Fruit fly (Drosophila melanogaster) whole organism, embryonic: ENCODE data around the gene CG7006.
A peak's percentile ranks its signal among the peaks of the same experiment; 100 is the strongest.

Source experiments
- ATbp ChIP-seq: fragments of 200-800 bp; sonication (Bioruptor generic); optimal IDR thresholded peaks from 2 replicates; lab custom pipeline; 2017; ENCODE audit warnings: missing biosample characterization, mild to moderate bottlenecking, missing genetic modification characterization, missing genetic modification reagents
- Abd-B ChIP-seq: fragments of 200-800 bp; sonication (Bioruptor generic); optimal IDR thresholded peaks from 2 replicates; lab custom pipeline; 2018; ENCODE audit warnings: missing biosample characterization, mild to moderate bottlenecking, missing genetic modification characterization, moderate library complexity
- CG10321 ChIP-seq: fragments of 200-800 bp; sonication (Bioruptor generic); IDR thresholded peaks from 2 replicates; pipeline ENCODE4 v1.3.6; 2022; ENCODE audit warnings: missing biosample characterization, missing genetic modification characterization
- CG15479 ChIP-seq: fragments of 200-800 bp; sonication (Bioruptor generic); optimal IDR thresholded peaks from 3 replicates; lab custom pipeline; 2019; ENCODE audit warnings: missing biosample characterization, mild to moderate bottlenecking, missing genetic modification characterization, moderate library complexity
- CG2678 ChIP-seq: fragments of 200-800 bp; sonication (Bioruptor generic); optimal IDR thresholded peaks from 3 replicates; lab custom pipeline; 2019; ENCODE audit warnings: missing biosample characterization, mild to moderate bottlenecking, missing genetic modification characterization, moderate library complexity
- CG2875 ChIP-seq: fragments of 200-800 bp; sonication (Bioruptor generic); optimal IDR thresholded peaks from 2 replicates; lab custom pipeline; 2017; ENCODE audit warnings: missing biosample characterization, mild to moderate bottlenecking, missing genetic modification characterization, missing genetic modification reagents
- CG30020 ChIP-seq: fragments of 200-800 bp; optimal IDR thresholded peaks from 2 replicates; lab custom pipeline; 2019; ENCODE audit warnings: missing biosample characterization, mild to moderate bottlenecking, missing genetic modification characterization, moderate library complexity
- CG43689 ChIP-seq: fragments of 200-800 bp; sonication (Bioruptor generic); IDR thresholded peaks from 2 replicates; pipeline ENCODE4 v1.3.6; 2022; ENCODE audit warnings: missing biosample characterization, missing genetic modification characterization
- CG6683 ChIP-seq: fragments of 200-800 bp; sonication (Bioruptor generic); optimal IDR thresholded peaks from 2 replicates; lab custom pipeline; 2017; ENCODE audit warnings: missing biosample characterization, mild to moderate bottlenecking, missing genetic modification characterization, missing genetic modification reagents
- CG9215 ChIP-seq: fragments of 200-800 bp; sonication (Bioruptor generic); IDR thresholded peaks from 2 replicates; pipeline ENCODE4 v1.3.6; 2022; ENCODE audit warnings: missing biosample characterization, missing genetic modification characterization
- Dip3 ChIP-seq: fragments of 200-800 bp; sonication (Bioruptor generic); optimal IDR thresholded peaks from 3 replicates; lab custom pipeline; 2016; ENCODE audit warnings: missing biosample characterization, missing genetic modification characterization
- Hr78 ChIP-seq, 2 experiments: fragments of 200-800 bp in 1 of 2; fragments of >200 bp in 1 of 2; sonication (Bioruptor generic) in 1 of 2; optimal IDR thresholded peaks; 2 replicates each; lab custom pipeline; 2017 to 2019; ENCODE audit warnings: missing biosample characterization in 2 of 2, missing genetic modification characterization in 2 of 2, mild to moderate bottlenecking in 1 of 2, moderate library complexity in 1 of 2
- MBD-R2 ChIP-seq: fragments of 200-800 bp; sonication (Bioruptor generic); IDR thresholded peaks from 2 replicates; pipeline ENCODE4 v1.3.6; 2022; ENCODE audit warnings: missing biosample characterization, missing genetic modification characterization
- NC2α ChIP-seq: fragments of 200-800 bp; sonication (Bioruptor generic); optimal IDR thresholded peaks from 2 replicates; lab custom pipeline; 2016; ENCODE audit warnings: missing biosample characterization, missing genetic modification characterization
- NFAT ChIP-seq: fragments of 200-800 bp; sonication (Bioruptor generic); IDR thresholded peaks from 2 replicates; pipeline ENCODE4 v1.3.6; 2022; ENCODE audit warnings: missing biosample characterization, missing genetic modification characterization
- Neu2 ChIP-seq: fragments of 200-800 bp; sonication (Bioruptor generic); optimal IDR thresholded peaks from 3 replicates; lab custom pipeline; 2016; ENCODE audit warnings: missing biosample characterization, missing genetic modification characterization, borderline replicate concordance
- Nf-YA ChIP-seq: fragments of 200-800 bp; sonication (Bioruptor generic); IDR thresholded peaks from 2 replicates; pipeline ENCODE4 v1.3.6; 2022; ENCODE audit warnings: missing biosample characterization, missing genetic modification characterization
- Oaz ChIP-seq: fragments of 200-800 bp; sonication (Bioruptor generic); IDR thresholded peaks from 2 replicates; pipeline ENCODE4 v1.3.6; 2022; ENCODE audit warnings: missing biosample characterization, missing genetic modification characterization
- Opbp ChIP-seq: fragments of 200-800 bp; sonication (Bioruptor generic); IDR thresholded peaks from 3 replicates; pipeline ENCODE4 v1.3.6; 2022; ENCODE audit warnings: missing biosample characterization, missing genetic modification characterization; ENCODE audit not compliant: partially characterized antibody
- Poxn ChIP-seq: fragments of 200-800 bp; sonication (Bioruptor generic); IDR thresholded peaks from 2 replicates; pipeline ENCODE4 v1.3.6; 2022; ENCODE audit warnings: missing biosample characterization, missing genetic modification characterization
- Six4 ChIP-seq: fragments of 200-800 bp; sonication (Bioruptor generic); optimal IDR thresholded peaks from 2 replicates; lab custom pipeline; 2016; ENCODE audit warnings: missing biosample characterization, missing genetic modification characterization
- Trl ChIP-seq, 3 experiments: fragments of >200 bp in 2 of 3; fragments of 200-800 bp in 1 of 3; sonication (Bioruptor generic) in 1 of 3; optimal IDR thresholded peaks; 2 replicates in 1 of 3; 3 replicates in 2 of 3; lab custom pipeline; 2016 to 2017; ENCODE audit warnings: missing biosample characterization in 1 of 3, missing genetic modification characterization in 1 of 3
- aop ChIP-seq: fragments of 200-800 bp; sonication (Bioruptor generic); IDR thresholded peaks from 2 replicates; pipeline ENCODE4 v1.3.6; 2022; ENCODE audit warnings: missing biosample characterization, missing genetic modification characterization
- ash1 ChIP-seq: fragments of 200-800 bp; sonication (Bioruptor generic); optimal IDR thresholded peaks from 2 replicates; lab custom pipeline; 2018; ENCODE audit warnings: missing biosample characterization, mild to moderate bottlenecking, missing genetic modification characterization
- ato ChIP-seq: fragments of 200-800 bp; sonication (Bioruptor generic); IDR thresholded peaks from 2 replicates; pipeline ENCODE4 v1.3.6; 2022; ENCODE audit warnings: missing biosample characterization, missing genetic modification characterization; ENCODE audit not compliant: partially characterized antibody
- bigmax ChIP-seq: fragments of 200-800 bp; sonication (Bioruptor generic); optimal IDR thresholded peaks from 2 replicates; lab custom pipeline; 2018; ENCODE audit warnings: missing biosample characterization, mild to moderate bottlenecking, missing genetic modification characterization
- cad ChIP-seq: fragments of >200 bp; optimal IDR thresholded peaks from 2 replicates; lab custom pipeline; 2017; ENCODE audit warnings: missing biosample characterization, missing genetic modification characterization
- caup ChIP-seq: fragments of 200-800 bp; sonication (Bioruptor generic); optimal IDR thresholded peaks from 3 replicates; lab custom pipeline; 2017; ENCODE audit warnings: missing biosample characterization, mild to moderate bottlenecking, missing genetic modification characterization, moderate library complexity; ENCODE audit not compliant: severe bottlenecking
- crc ChIP-seq: fragments of 200-800 bp; sonication (Bioruptor generic); optimal IDR thresholded peaks from 2 replicates; lab custom pipeline; 2016; ENCODE audit warnings: missing biosample characterization, missing genetic modification characterization
- crol ChIP-seq: fragments of 200-800 bp; sonication (Bioruptor generic); IDR thresholded peaks from 2 replicates; pipeline ENCODE4 v1.3.6; 2022; ENCODE audit warnings: missing biosample characterization, missing genetic modification characterization
- danr ChIP-seq: fragments of 200-800 bp; sonication (Bioruptor generic); IDR thresholded peaks from 2 replicates; pipeline ENCODE4 v1.3.6; 2022; ENCODE audit warnings: missing biosample characterization, missing genetic modification characterization
- ems ChIP-seq: fragments of 200-800 bp; sonication (Bioruptor generic); optimal IDR thresholded peaks from 3 replicates; lab custom pipeline; 2016; ENCODE audit warnings: missing biosample characterization, missing genetic modification characterization
- en ChIP-seq: fragments of 200-800 bp; sonication (Bioruptor generic); optimal IDR thresholded peaks from 2 replicates; lab custom pipeline; 2016; ENCODE audit warnings: missing biosample characterization, missing genetic modification characterization
- fd3F ChIP-seq: fragments of 200-800 bp; sonication (Bioruptor generic); optimal IDR thresholded peaks from 2 replicates; lab custom pipeline; 2018; ENCODE audit warnings: missing biosample characterization, mild to moderate bottlenecking, missing genetic modification characterization, moderate library complexity
- gem ChIP-seq: fragments of 200-800 bp; sonication (Bioruptor generic); optimal IDR thresholded peaks from 2 replicates; lab custom pipeline; 2019; ENCODE audit warnings: missing biosample characterization, mild to moderate bottlenecking, missing genetic modification characterization, moderate library complexity
- hbn ChIP-seq: fragments of 200-800 bp; sonication (Bioruptor generic); IDR thresholded peaks from 2 replicates; pipeline ENCODE4 v1.3.6; 2022; ENCODE audit warnings: missing biosample characterization, missing genetic modification characterization; ENCODE audit not compliant: partially characterized antibody
- kah ChIP-seq: fragments of 200-800 bp; sonication (Bioruptor generic); optimal IDR thresholded peaks from 2 replicates; lab custom pipeline; 2018; ENCODE audit warnings: missing biosample characterization, mild to moderate bottlenecking, missing genetic modification characterization
- lmd ChIP-seq: fragments of 200-800 bp; sonication (Bioruptor generic); IDR thresholded peaks from 2 replicates; pipeline ENCODE4 v1.3.6; 2022; ENCODE audit warnings: missing biosample characterization, missing genetic modification characterization
- nmo ChIP-seq: fragments of 200-800 bp; sonication (Bioruptor generic); optimal IDR thresholded peaks from 2 replicates; lab custom pipeline; 2018; ENCODE audit warnings: missing biosample characterization, mild to moderate bottlenecking, missing genetic modification characterization, moderate library complexity
- pb ChIP-seq: fragments of 200-800 bp; sonication (Bioruptor generic); optimal IDR thresholded peaks from 3 replicates; lab custom pipeline; 2016; ENCODE audit warnings: missing biosample characterization, missing genetic modification characterization
- pum ChIP-seq: fragments of 200-800 bp; sonication (Bioruptor generic); optimal IDR thresholded peaks from 2 replicates; lab custom pipeline; 2016; ENCODE audit warnings: missing biosample characterization, missing genetic modification characterization
- pzg ChIP-seq: fragments of 200-800 bp; sonication (Bioruptor generic); optimal IDR thresholded peaks from 3 replicates; lab custom pipeline; 2018; ENCODE audit warnings: missing biosample characterization, mild to moderate bottlenecking, missing genetic modification characterization, moderate library complexity
- sug ChIP-seq: fragments of 200-800 bp; optimal IDR thresholded peaks from 2 replicates; lab custom pipeline; 2019; ENCODE audit warnings: missing biosample characterization, mild to moderate bottlenecking, missing genetic modification characterization, moderate library complexity
- tgo ChIP-seq: fragments of 200-800 bp; sonication (Bioruptor generic); IDR thresholded peaks from 3 replicates; pipeline ENCODE4 v1.3.6; 2022; ENCODE audit warnings: missing biosample characterization, missing genetic modification characterization
- tna ChIP-seq: fragments of 200-800 bp; sonication (Bioruptor generic); IDR thresholded peaks from 2 replicates; pipeline ENCODE4 v1.3.6; 2022; ENCODE audit warnings: missing biosample characterization, missing genetic modification characterization; ENCODE audit not compliant: partially characterized antibody
- vvl ChIP-seq: fragments of 200-800 bp; sonication (Bioruptor generic); IDR thresholded peaks from 2 replicates; pipeline ENCODE4 v1.3.6; 2022; ENCODE audit warnings: missing biosample characterization, missing genetic modification characterization
- zen2 ChIP-seq: fragments of 200-800 bp; sonication (Bioruptor generic); IDR thresholded peaks from 3 replicates; pipeline ENCODE4 v1.3.6; 2022; ENCODE audit warnings: missing biosample characterization, missing genetic modification characterization; ENCODE audit not compliant: partially characterized antibody

CG7006 gene

DNA sequence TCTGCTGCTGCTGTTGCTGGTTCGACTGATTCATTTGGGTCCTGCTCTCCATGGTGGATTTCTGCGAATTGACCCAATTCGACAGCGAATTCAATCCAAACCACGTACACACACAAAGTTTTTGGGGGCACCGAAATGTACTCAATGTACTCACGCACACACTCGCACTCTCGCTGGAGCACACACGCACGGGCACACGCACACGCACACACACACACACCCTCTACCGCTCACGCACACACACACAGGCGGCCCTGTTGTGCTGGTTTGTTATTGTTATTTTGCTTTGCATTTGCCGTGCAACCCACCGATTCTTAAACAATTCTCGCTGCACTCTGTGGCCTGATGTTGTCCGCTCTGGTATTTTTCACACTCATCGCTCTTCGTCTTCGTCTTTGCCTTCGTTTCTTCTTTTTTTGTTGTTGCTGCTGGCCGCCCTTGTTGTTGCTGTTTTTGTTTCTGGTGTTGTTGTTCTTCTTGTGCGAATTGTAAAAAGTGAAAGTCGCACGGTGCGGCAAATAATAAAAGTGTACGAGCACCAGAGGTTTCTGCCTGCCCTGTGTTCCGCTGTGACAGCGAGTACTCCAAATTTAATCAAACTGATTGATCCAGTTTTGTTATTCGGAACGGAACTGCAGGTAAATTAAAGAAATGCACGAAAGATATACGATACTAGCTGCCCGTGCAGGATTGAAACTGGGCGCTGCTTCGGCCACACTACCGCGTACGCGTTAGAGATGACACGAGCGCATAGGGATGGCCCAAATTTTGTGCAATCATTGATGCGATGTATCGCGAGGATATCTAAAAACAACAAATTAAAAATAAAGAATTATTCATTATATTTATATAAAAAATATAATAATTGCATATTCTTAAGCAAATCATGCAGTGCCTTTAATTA is 25.8 kb downstream of the CG7006 start, which contains the start of gene CG3744 (continued):
- TF ChIP-seq gem (tag; lab: Kevin White, UChicago) (peak; percentile 95), CG10321 (peak; percentile 77), CG30020 (peak; percentile 72), caup (peak; percentile 93), en (GFP tag; lab: Kevin White, UChicago) (no peak), Neu2 (GFP tag; lab: Kevin White, UChicago) (no peak), pum (peak; percentile 68), danr (GFP tag; lab: Robert Waterston, UW) (peak; percentile 73), ATbp (GFP tag; lab: Kevin White, UChicago) (no peak), Abd-B (GFP tag; lab: Kevin White, UChicago) (peak; percentile 85), crol (GFP tag; lab: Robert Waterston, UW) (peak; percentile 44; the same call in 1 of the 2 replicates), cad (GFP tag; lab: Kevin White, UChicago) (no peak), hbn (GFP tag; lab: Robert Waterston, UW) (peak; percentile 97), ash1 (GFP tag; lab: Kevin White, UChicago) (peak; percentile 70), crc (GFP tag; lab: Kevin White, UChicago) (peak; percentile 25), Poxn (peak; percentile 81), fd3F (GFP tag; lab: Kevin White, UChicago) (peak; percentile 90), NC2α (GFP tag; lab: Kevin White, UChicago) (peak; percentile 45), pb (GFP tag; lab: Kevin White, UChicago) (peak; percentile 62), Nf-YA (GFP tag; lab: Robert Waterston, UW) (peak; percentile 89), aop (GFP tag; lab: Robert Waterston, UW) (peak; percentile 90; the same call in 1 of the 2 replicates), ato (GFP tag; lab: Robert Waterston, UW) (peak; percentile 77), sug (tag; lab: Kevin White, UChicago) (peak; percentile 93), zen2 (GFP tag; lab: Robert Waterston, UW) (peak; percentile 93), CG2875 (GFP tag; lab: Kevin White, UChicago) (peak; percentile 74), CG2678 (peak; percentile 90), CG15479 (peak; percentile 86), Trl (optimal IDR thresholded peaks at IDR 0.05; lab: Kevin White, UChicago) (peak in 1 of 2 experiments; percentile 57), Trl (GFP tag; optimal IDR thresholded peaks at IDR 0.05; lab: Kevin White, UChicago) (peak; percentile 68), CG9215 (GFP tag; lab: Robert Waterston, UW) (peak; percentile 92), kah (GFP tag; lab: Kevin White, UChicago) (no peak), CG43689 (peak; percentile 82), vvl (GFP tag; lab: Robert Waterston, UW) (peak; percentile 98), Opbp (GFP tag; lab: Robert Waterston, UW) (peak; percentile 94), tgo (GFP tag; lab: Robert Waterston, UW) (peak; percentile 93), pzg (GFP tag; lab: Kevin White, UChicago) (peak; percentile 57), lmd (GFP tag; lab: Robert Waterston, UW) (peak; percentile 93), CG6683 (GFP tag; lab: Kevin White, UChicago) (peak; percentile 76), Six4 (GFP tag; lab: Kevin White, UChicago) (peak; percentile 86), MBD-R2 (peak; percentile 90), Hr78 (GFP tag; optimal IDR thresholded peaks at IDR 0.05; lab: Kevin White, UChicago) (no peak), bigmax (no peak), ems (GFP tag; lab: Kevin White, UChicago) (peak; percentile 85), Oaz (GFP tag; lab: Robert Waterston, UW) (peak; percentile 77; the same call in 1 of the 2 replicates), Dip3 (GFP tag; lab: Kevin White, UChicago) (peak; percentile 72), nmo (GFP tag; lab: Kevin White, UChicago) (peak; percentile 90), tna (GFP tag; lab: Robert Waterston, UW) (peak; percentile 88), NFAT (GFP tag; lab: Robert Waterston, UW) (peak; percentile 99)
